Worm (Caenorhabditis elegans): ENCODE measurements around the gene F21C10.19.
"Not testable (repeated sequence)": the region's sequence is repeated elsewhere in the genome, so short reads cannot be mapped to it uniquely, and the experiment has no call there.

Gene F21C10.19

DNA sequence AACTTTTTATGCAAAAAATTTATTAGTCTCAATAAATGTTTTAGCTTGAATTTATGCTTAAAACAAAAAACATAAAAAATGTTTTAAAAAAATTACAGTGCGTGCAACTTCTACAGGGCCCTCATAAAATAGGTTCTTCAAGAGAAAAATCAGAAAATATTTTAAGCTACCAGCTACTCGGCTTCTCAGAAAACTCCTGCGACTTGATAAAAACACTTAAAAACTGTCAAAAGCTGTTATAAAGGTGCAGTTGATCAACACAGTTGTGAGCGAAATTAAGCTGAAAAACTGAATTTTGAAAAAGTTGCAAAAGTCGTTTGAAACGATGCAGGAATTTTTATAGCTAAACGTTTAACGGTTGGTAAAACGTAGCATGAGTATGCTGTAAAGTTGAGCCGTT is 42.1 kb upstream of the F21C10.19 start (continued):
- TF ChIP-seq F49E8.2 (tag; optimal IDR thresholded peaks at IDR 0.05; ENCODE audit: borderline replicate concordance) = no peak
- peak; percentile 67; the same call in 1 of the 2 replicates for TF ChIP-seq hmg-1.1 (GFP tag; IDR thresholded peaks at IDR 0.05)
- TF ChIP-seq F26F4.8 (GFP tag; conservative IDR thresholded peaks at IDR 0.05) = no peak
- TF ChIP-seq nhr-42 (GFP tag; IDR thresholded peaks at IDR 0.05) = no peak
- no peak for TF ChIP-seq fos-1 (tag; optimal IDR thresholded peaks at IDR 0.05)
- TF ChIP-seq daf-19 (GFP tag; conservative IDR thresholded peaks at IDR 0.05) = peak; percentile 85; the same call in 1 of the 2 replicates
- no peak for TF ChIP-seq F37D6.2 (tag; optimal IDR thresholded peaks at IDR 0.05)
- TF ChIP-seq ceh-82 (tag; optimal IDR thresholded peaks at IDR 0.05) = no peak
- no peak for TF ChIP-seq spr-3 (GFP tag; optimal IDR thresholded peaks at IDR 0.05)
- TF ChIP-seq nhr-25 (tag; optimal IDR thresholded peaks at IDR 0.05; ENCODE audit: borderline replicate concordance, insufficient read depth) = no peak
- TF ChIP-seq tra-1 (GFP tag; IDR thresholded peaks at IDR 0.05) = no peak
- TF ChIP-seq lsy-2 (tag; optimal IDR thresholded peaks at IDR 0.05) = no peak

DNA sequence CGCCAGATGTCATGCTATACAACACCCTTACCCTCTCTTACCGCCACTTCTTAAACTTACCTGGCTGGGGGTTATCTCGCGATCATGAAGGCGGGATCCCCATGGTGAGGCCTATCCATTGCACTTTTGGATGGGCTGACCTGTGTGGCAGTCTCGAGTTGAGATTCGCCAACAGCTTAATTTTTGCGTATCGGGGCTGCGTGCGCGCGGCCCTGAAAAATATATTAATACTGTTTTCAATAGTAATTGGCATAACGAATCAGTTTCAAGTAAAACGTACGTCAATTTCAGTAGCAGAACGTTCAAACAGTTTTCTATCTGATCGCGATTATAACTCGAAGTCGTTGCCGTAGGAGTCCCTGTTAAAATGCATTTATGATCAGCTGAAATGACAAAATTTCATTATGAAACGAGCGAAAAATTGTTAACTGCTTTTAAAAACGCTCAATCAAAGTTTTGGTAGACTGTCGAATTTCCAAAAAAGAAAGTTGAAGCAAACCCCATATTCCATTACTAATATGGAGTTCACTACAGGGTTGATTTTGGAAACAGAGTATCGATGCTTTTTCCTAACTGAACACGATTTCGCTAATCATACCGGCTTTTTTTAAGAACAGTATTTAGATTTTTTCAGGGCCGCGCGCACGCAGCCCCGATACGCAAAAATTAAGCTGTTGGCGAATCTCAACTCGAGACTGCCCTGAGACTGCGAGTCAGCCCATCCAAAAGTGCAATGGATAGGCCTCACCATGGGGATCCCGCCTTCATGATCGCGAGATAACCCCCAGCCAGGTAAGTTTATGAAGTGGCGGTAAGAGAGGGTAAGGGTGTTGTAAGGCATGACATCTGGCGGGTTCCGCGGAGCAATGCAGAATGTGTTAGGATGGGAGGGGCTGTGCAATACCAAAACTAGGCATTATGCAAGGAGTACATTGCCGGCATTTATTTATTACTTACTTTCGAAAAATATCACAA is 39.8 kb upstream of the F21C10.19 start:
- TF ChIP-seq mes-2 (tag; optimal IDR thresholded peaks at IDR 0.05; ENCODE audit: poor library complexity, severe bottlenecking) = peak; percentile 15
- TF ChIP-seq ceh-44 (GFP tag; IDR thresholded peaks at IDR 0.05) = 0 out of 2 replicates have a peak, but pooled peaks have one; percentile 4
- peak; percentile 30 for TF ChIP-seq set-16 (GFP tag; IDR thresholded peaks at IDR 0.05)
- TF ChIP-seq snpc-1.2 (GFP tag; IDR thresholded peaks at IDR 0.05) = peak; percentile 66
- TF ChIP-seq ctbp-1 (GFP tag; IDR thresholded peaks at IDR 0.05) = peak; percentile 31; the same call in 1 of the 2 replicates
- TF ChIP-seq unc-62 (GFP tag; optimal IDR thresholded peaks at IDR 0.05 in 1 of 2) = peak in 1 of 2 experiments; percentile 49
- TF ChIP-seq unc-62 (tag; optimal IDR thresholded peaks at IDR 0.05) = not testable (repeated sequence)
- 0 out of 2 replicates have a peak, but pooled peaks have one; percentile 51 for TF ChIP-seq daf-19 (GFP tag; conservative IDR thresholded peaks at IDR 0.05)
- peak; percentile 33; the same call in 1 of the 2 replicates for TF ChIP-seq lim-7 (GFP tag; IDR thresholded peaks at IDR 0.05)
- TF ChIP-seq tra-1 (GFP tag; IDR thresholded peaks at IDR 0.05) = 0 out of 2 replicates have a peak, but pooled peaks have one; percentile 11
- peak; percentile 11; the same call in 1 of the 2 replicates for TF ChIP-seq mdt-29 (GFP tag; IDR thresholded peaks at IDR 0.05)
- TF ChIP-seq zfp-3 (GFP tag; conservative IDR thresholded peaks at IDR 0.05) = peak; percentile 82
- peak; percentile 64; the same call in 1 of the 2 replicates for TF ChIP-seq egl-43 (GFP tag; IDR thresholded peaks at IDR 0.05)
- TF ChIP-seq lin-38 (GFP tag; IDR thresholded peaks at IDR 0.05) = 0 out of 2 replicates have a peak, but pooled peaks have one; percentile 16

DNA sequence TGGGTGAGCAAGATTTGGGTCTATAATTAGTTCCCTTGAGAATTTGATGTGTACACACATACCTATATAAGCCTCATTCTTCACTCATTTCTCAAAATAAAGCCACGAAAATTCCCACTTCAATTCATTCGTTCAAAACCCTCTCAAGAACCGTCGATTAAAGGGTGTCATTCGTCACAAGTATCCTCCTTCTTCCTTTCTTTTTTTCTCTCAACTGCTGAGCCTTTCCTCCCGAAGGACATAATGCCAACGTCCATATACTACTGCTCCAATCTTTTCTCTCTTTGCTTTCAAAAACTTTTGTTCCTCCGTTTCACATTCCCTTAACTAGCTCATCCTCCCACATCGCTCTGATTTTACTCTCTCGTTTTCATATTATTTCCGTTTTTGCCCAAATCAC is 38.7 kb upstream of the F21C10.19 start, which contains the start of gene T27E4.1:
Gene T27E4.1, plus strand, starts transcription at position 137 of the 400 bp plus-strand sequence.
- TF ChIP-seq ceh-20 (GFP tag; IDR thresholded peaks at IDR 0.05) (0 out of 2 replicates have a peak, but pooled peaks have one; percentile 21), mep-1 (tag; optimal IDR thresholded peaks at IDR 0.05) (peak; percentile 12), hlh-30 (tag; optimal IDR thresholded peaks at IDR 0.05; ENCODE audit: insufficient read depth) (peak; percentile 31), saeg-2 (GFP tag; IDR thresholded peaks at IDR 0.05) (no peak), fkh-10 (GFP tag; optimal IDR thresholded peaks at IDR 0.05) (peak; percentile 30)

DNA sequence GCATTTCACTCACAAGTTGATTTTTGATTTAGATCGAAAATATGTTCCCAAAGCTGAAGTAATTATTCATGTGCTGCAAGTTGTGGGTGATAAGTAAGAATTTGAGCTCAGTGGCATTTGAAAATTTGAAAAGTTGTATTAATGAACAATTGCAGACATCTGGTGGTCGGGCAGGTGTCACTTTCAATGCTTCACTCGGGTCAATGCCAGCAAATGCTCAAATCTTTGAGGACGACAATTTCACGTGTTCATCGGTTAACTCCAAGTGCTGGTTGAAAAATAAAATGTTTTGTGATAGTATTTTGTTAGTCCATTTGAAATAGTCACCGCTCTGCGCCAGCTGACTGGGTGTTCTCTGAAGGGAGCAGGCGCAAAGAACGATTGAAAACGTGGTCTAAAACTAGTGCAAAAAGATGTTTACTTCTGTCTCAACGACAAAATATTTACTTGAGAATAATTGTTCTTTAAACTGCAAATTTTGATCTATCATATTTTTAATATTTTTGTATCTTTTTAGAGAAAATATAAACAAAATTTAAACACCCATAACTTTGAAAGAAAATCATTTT is 36.7 kb upstream of the F21C10.19 start:
- no peak for TF ChIP-seq arid-1 (GFP tag; conservative IDR thresholded peaks at IDR 0.05)
- TF ChIP-seq dve-1 (tag; optimal IDR thresholded peaks at IDR 0.05; ENCODE audit: insufficient read depth) = peak; percentile 86
- peak; percentile 58 for TF ChIP-seq nhr-48 (tag; optimal IDR thresholded peaks at IDR 0.05)
- no peak for TF ChIP-seq snpc-1.2 (GFP tag; IDR thresholded peaks at IDR 0.05)
- TF ChIP-seq nhr-77 (tag; optimal IDR thresholded peaks at IDR 0.05) = peak; percentile 24
- TF ChIP-seq hif-1 (tag; optimal IDR thresholded peaks at IDR 0.05) = peak in 1 of 2 experiments; percentile 39
- peak in 1 of 2 experiments; percentile 95 for TF ChIP-seq daf-16 (GFP tag; optimal IDR thresholded peaks at IDR 0.05)
- TF ChIP-seq daf-16 (tag; optimal IDR thresholded peaks at IDR 0.05) = peak; percentile 99
- no peak for TF ChIP-seq lin-38 (GFP tag; IDR thresholded peaks at IDR 0.05)
- TF ChIP-seq mep-1 (tag; optimal IDR thresholded peaks at IDR 0.05) = peak; percentile 54
- TF ChIP-seq mxl-3 (GFP tag; optimal IDR thresholded peaks at IDR 0.05) = peak; percentile 11
- peak; percentile 79 for TF ChIP-seq dmd-6 (GFP tag; IDR thresholded peaks at IDR 0.05)
- peak; percentile 68 for TF ChIP-seq nhr-11 (tag; optimal IDR thresholded peaks at IDR 0.05)
- TF ChIP-seq ZK337.2 (GFP tag; IDR thresholded peaks at IDR 0.05) = no peak
- no peak for TF ChIP-seq vab-7 (GFP tag; IDR thresholded peaks at IDR 0.05)
- 0 out of 2 replicates have a peak, but pooled peaks have one; percentile 27 for TF ChIP-seq T26A8.4 (GFP tag; IDR thresholded peaks at IDR 0.05)
